Fruit fly (Drosophila melanogaster) whole organism, adult: ENCODE measurements around the gene CG11811.

Experiments used
- CG12768 ChIP-seq: fragments of 200-800 bp; sonication (Bioruptor generic); optimal IDR thresholded peaks from 2 replicates; lab custom pipeline; 2017; ENCODE audit warnings: missing biosample characterization, missing genetic modification characterization, mild to moderate bottlenecking, moderate library complexity, missing genetic modification reagents
- CG5204 ChIP-seq: fragments of 200-800 bp; sonication (Bioruptor generic); optimal IDR thresholded peaks from 2 replicates; lab custom pipeline; 2016; ENCODE audit warnings: missing biosample characterization, missing genetic modification characterization
- CG7101 ChIP-seq: fragments of 200-800 bp; sonication (Bioruptor generic); optimal IDR thresholded peaks from 2 replicates; lab custom pipeline; 2018; ENCODE audit warnings: missing biosample characterization, mild to moderate bottlenecking, missing genetic modification characterization, moderate library complexity
- Clk ChIP-seq: fragments of 200-800 bp; sonication (Bioruptor generic); optimal IDR thresholded peaks from 2 replicates; lab custom pipeline; 2017; ENCODE audit warnings: missing biosample characterization, missing genetic modification characterization
- Crg-1 ChIP-seq: fragments of 200-800 bp; sonication (Bioruptor generic); optimal IDR thresholded peaks from 2 replicates; lab custom pipeline; 2016; ENCODE audit warnings: missing biosample characterization, missing genetic modification characterization
- toe ChIP-seq: fragments of 200-800 bp; sonication (Bioruptor generic); optimal IDR thresholded peaks from 2 replicates; lab custom pipeline; 2016; ENCODE audit warnings: missing biosample characterization, missing genetic modification characterization

dm6 chr3L:10669592-10670400 is 21.0 kb upstream of the CG11811 start:
- TF ChIP-seq CG12768 (GFP tag; lab: Kevin White, UChicago): no peak
- TF ChIP-seq Clk: no peak
- no peak for TF ChIP-seq toe (GFP tag; lab: Kevin White, UChicago)
- TF ChIP-seq Crg-1 (GFP tag; lab: Kevin White, UChicago): no peak
- no peak for TF ChIP-seq CG7101 (tag; lab: Kevin White, UChicago)
- no peak for TF ChIP-seq CG5204 (GFP tag; lab: Kevin White, UChicago)
